Worm (Caenorhabditis elegans) whole organism, L2 larva: Measurements from ENCODE around the gene rml-1.

Experiments used
- C34F6.9 ChIP-seq: fragments of 150-350 bp; optimal IDR thresholded peaks from 2 replicates; lab custom pipeline; 2014; ENCODE audit warnings: missing biosample characterization, missing genetic modification characterization
- F13H6.1 ChIP-seq: sonication (generic microtip); optimal IDR thresholded peaks from 2 replicates; lab custom pipeline; 2016; ENCODE audit warnings: missing genetic modification characterization, missing compliant biosample characterization
- R02D3.7 ChIP-seq: fragments of 150-350 bp; optimal IDR thresholded peaks from 2 replicates; lab custom pipeline; 2014; ENCODE audit warnings: missing biosample characterization, missing genetic modification characterization
- Y55F3AM.14 ChIP-seq: fragments of 200-800 bp; sonication (Bioruptor generic); optimal IDR thresholded peaks from 2 replicates; lab custom pipeline; 2018; ENCODE audit warnings: mild to moderate bottlenecking, missing genetic modification characterization, missing compliant biosample characterization
- ZK546.5 ChIP-seq: sonication (generic microtip); optimal IDR thresholded peaks from 2 replicates; lab custom pipeline; 2017; ENCODE audit warnings: missing biosample characterization, missing genetic modification characterization
- alr-1 ChIP-seq: fragments of 150-350 bp; optimal IDR thresholded peaks from 2 replicates; lab custom pipeline; 2014; ENCODE audit warnings: missing biosample characterization, missing genetic modification characterization
- aly-2 ChIP-seq: fragments of 150-350 bp; optimal IDR thresholded peaks from 2 replicates; lab custom pipeline; 2014; ENCODE audit warnings: missing biosample characterization, missing genetic modification characterization
- ama-1 ChIP-seq: fragments of 150-350 bp; optimal IDR thresholded peaks from 2 replicates; lab custom pipeline; 2018; ENCODE audit warnings: inconsistent platforms
- blmp-1 ChIP-seq: sonication (generic microtip); optimal IDR thresholded peaks from 2 replicates; lab custom pipeline; 2017; ENCODE audit warnings: missing genetic modification characterization, mild to moderate bottlenecking, missing compliant biosample characterization, antibody characterized with exemption, moderate library complexity; ENCODE audit not compliant: insufficient read depth
- ceh-16 ChIP-seq: fragments of 150-350 bp; optimal IDR thresholded peaks from 2 replicates; lab custom pipeline; 2014; ENCODE audit warnings: missing biosample characterization, missing genetic modification characterization
- ceh-82 ChIP-seq: fragments of 150-350 bp; optimal IDR thresholded peaks from 2 replicates; lab custom pipeline; 2014; ENCODE audit warnings: missing biosample characterization, missing genetic modification characterization
- crh-2 ChIP-seq: sonication (generic microtip); optimal IDR thresholded peaks from 2 replicates; lab custom pipeline; 2017; ENCODE audit warnings: missing biosample characterization, missing genetic modification characterization
- dmd-4 ChIP-seq: sonication (generic microtip); optimal IDR thresholded peaks from 2 replicates; lab custom pipeline; 2017; ENCODE audit warnings: missing biosample characterization, missing genetic modification characterization
- egl-27 ChIP-seq: sonication (generic microtip); optimal IDR thresholded peaks from 3 replicates; lab custom pipeline; 2017; ENCODE audit warnings: missing biosample characterization, missing genetic modification reagents, missing genetic modification characterization
- elt-1 ChIP-seq: fragments of 150-350 bp; optimal IDR thresholded peaks from 2 replicates; lab custom pipeline; 2014; ENCODE audit warnings: missing biosample characterization, missing genetic modification characterization
- elt-3 ChIP-seq: sonication (generic microtip); optimal IDR thresholded peaks from 2 replicates; lab custom pipeline; 2017; ENCODE audit warnings: missing biosample characterization, missing genetic modification characterization
- fos-1 ChIP-seq: fragments of 150-350 bp; optimal IDR thresholded peaks from 2 replicates; lab custom pipeline; 2014; ENCODE audit warnings: missing biosample characterization, missing genetic modification characterization
- gmeb-1 ChIP-seq: fragments of 150-350 bp; optimal IDR thresholded peaks from 2 replicates; lab custom pipeline; 2014; ENCODE audit warnings: missing biosample characterization, missing genetic modification characterization
- lin-11 ChIP-seq: fragments of 150-350 bp; sonication (generic microtip); optimal IDR thresholded peaks from 2 replicates; lab custom pipeline; 2014; ENCODE audit warnings: missing biosample characterization, missing genetic modification characterization, inconsistent platforms, mixed read lengths
- lin-13 ChIP-seq: fragments of 150-350 bp; optimal IDR thresholded peaks from 2 replicates; lab custom pipeline; 2014; ENCODE audit warnings: missing biosample characterization, missing genetic modification reagents, missing genetic modification characterization
- lin-39 ChIP-seq: fragments of 150-350 bp; optimal IDR thresholded peaks from 2 replicates; lab custom pipeline; 2014; ENCODE audit warnings: missing biosample characterization, missing genetic modification reagents, missing genetic modification characterization
- lsy-2 ChIP-seq, 2 experiments: fragments of 150-350 bp in 1 of 2; sonication (generic microtip) in 1 of 2; optimal IDR thresholded peaks; 2 replicates each; lab custom pipeline; 2014 to 2017; ENCODE audit warnings: missing biosample characterization in 2 of 2, missing genetic modification characterization in 2 of 2
- mab-5 ChIP-seq: fragments of 150-350 bp; optimal IDR thresholded peaks from 2 replicates; lab custom pipeline; 2014; ENCODE audit warnings: missing biosample characterization, missing genetic modification characterization
- mbf-1 ChIP-seq: sonication (generic microtip); optimal IDR thresholded peaks from 2 replicates; lab custom pipeline; 2017; ENCODE audit warnings: missing biosample characterization, missing genetic modification characterization
- mdl-1 ChIP-seq, 2 experiments: fragments of 150-350 bp in 1 of 2; sonication (generic microtip) in 1 of 2; optimal IDR thresholded peaks; 2 replicates each; lab custom pipeline; 2017; ENCODE audit warnings: missing biosample characterization in 2 of 2, missing genetic modification characterization in 2 of 2
- nhr-10 ChIP-seq: sonication (generic microtip); optimal IDR thresholded peaks from 2 replicates; lab custom pipeline; 2017; ENCODE audit warnings: missing biosample characterization, missing genetic modification characterization
- nhr-11 ChIP-seq: fragments of 150-350 bp; optimal IDR thresholded peaks from 2 replicates; lab custom pipeline; 2014; ENCODE audit warnings: missing biosample characterization, missing genetic modification characterization
- nhr-12 ChIP-seq: fragments of 150-350 bp; optimal IDR thresholded peaks from 2 replicates; lab custom pipeline; 2014; ENCODE audit warnings: missing biosample characterization, missing genetic modification characterization
- nhr-129 ChIP-seq: fragments of 150-350 bp; optimal IDR thresholded peaks from 2 replicates; lab custom pipeline; 2014; ENCODE audit warnings: missing biosample characterization, missing genetic modification characterization
- nhr-21 ChIP-seq: fragments of 150-350 bp; optimal IDR thresholded peaks from 2 replicates; lab custom pipeline; 2014; ENCODE audit warnings: missing biosample characterization, missing genetic modification characterization
- nhr-23 ChIP-seq: fragments of 150-350 bp; optimal IDR thresholded peaks from 2 replicates; lab custom pipeline; 2014; ENCODE audit warnings: missing biosample characterization, missing genetic modification reagents, missing genetic modification characterization
- nhr-237 ChIP-seq: fragments of 150-350 bp; optimal IDR thresholded peaks from 2 replicates; lab custom pipeline; 2014; ENCODE audit warnings: missing biosample characterization, missing genetic modification characterization
- nhr-25 ChIP-seq: fragments of 150-350 bp; sonication (generic microtip); optimal IDR thresholded peaks from 3 replicates; lab custom pipeline; 2014; ENCODE audit warnings: missing biosample characterization, missing genetic modification characterization
- nhr-6 ChIP-seq: fragments of 150-350 bp; optimal IDR thresholded peaks from 2 replicates; lab custom pipeline; 2014; ENCODE audit warnings: missing biosample characterization, missing genetic modification characterization
- nhr-77 ChIP-seq: fragments of 150-350 bp; optimal IDR thresholded peaks from 2 replicates; lab custom pipeline; 2014; ENCODE audit warnings: missing biosample characterization, missing genetic modification characterization
- peb-1 ChIP-seq: fragments of 150-350 bp; optimal IDR thresholded peaks from 2 replicates; lab custom pipeline; 2014; ENCODE audit warnings: missing biosample characterization, missing genetic modification characterization
- sem-4 ChIP-seq: fragments of 150-350 bp; optimal IDR thresholded peaks from 2 replicates; lab custom pipeline; 2014; ENCODE audit warnings: missing biosample characterization, missing genetic modification reagents, missing genetic modification characterization
- skn-1 ChIP-seq: sonication (generic microtip); optimal IDR thresholded peaks from 2 replicates; lab custom pipeline; 2017; ENCODE audit warnings: missing biosample characterization, missing genetic modification characterization
- sma-3 ChIP-seq: sonication (generic microtip); optimal IDR thresholded peaks from 2 replicates; lab custom pipeline; 2016; ENCODE audit warnings: missing genetic modification reagents, missing genetic modification characterization, missing compliant biosample characterization
- sma-9 ChIP-seq, 2 experiments: fragments of 150-350 bp in 1 of 2; sonication (generic microtip) in 1 of 2; optimal IDR thresholded peaks; 2 replicates each; lab custom pipeline; 2014 to 2016; ENCODE audit warnings: missing genetic modification characterization in 2 of 2, mild to moderate bottlenecking in 1 of 2, missing biosample characterization in 1 of 2, missing compliant biosample characterization in 1 of 2, missing genetic modification reagents in 1 of 2, moderate library complexity in 1 of 2
- snpc-4 ChIP-seq: fragments of 150-350 bp; optimal IDR thresholded peaks from 2 replicates; lab custom pipeline; 2014; ENCODE audit warnings: missing biosample characterization, missing genetic modification characterization
- unc-39 ChIP-seq: fragments of 150-350 bp; optimal IDR thresholded peaks from 2 replicates; lab custom pipeline; 2014; ENCODE audit warnings: missing biosample characterization, missing genetic modification characterization
- unc-55 ChIP-seq: fragments of 150-350 bp; sonication (generic microtip); optimal IDR thresholded peaks from 3 replicates; lab custom pipeline; 2014; ENCODE audit warnings: missing biosample characterization, missing genetic modification reagents, missing genetic modification characterization
- unc-62 ChIP-seq: fragments of 150-350 bp; optimal IDR thresholded peaks from 2 replicates; lab custom pipeline; 2014; ENCODE audit warnings: missing biosample characterization, missing genetic modification reagents, missing genetic modification characterization
- zag-1 ChIP-seq: fragments of 150-350 bp; optimal IDR thresholded peaks from 2 replicates; lab custom pipeline; 2014; ENCODE audit warnings: missing biosample characterization, missing genetic modification characterization
- ztf-1 ChIP-seq: fragments of 200-800 bp; sonication (Bioruptor generic); conservative IDR thresholded peaks from 2 replicates; pipeline ENCODE4 v1.3.6; 2022; ENCODE audit warnings: missing genetic modification characterization, missing compliant biosample characterization
- ztf-11 ChIP-seq: sonication (generic microtip); optimal IDR thresholded peaks from 2 replicates; lab custom pipeline; 2017; ENCODE audit warnings: missing biosample characterization, missing genetic modification characterization
- ztf-4 ChIP-seq: fragments of 150-350 bp; optimal IDR thresholded peaks from 2 replicates; lab custom pipeline; 2014; ENCODE audit warnings: missing biosample characterization, missing genetic modification characterization

The rml-1 gene

DNA sequence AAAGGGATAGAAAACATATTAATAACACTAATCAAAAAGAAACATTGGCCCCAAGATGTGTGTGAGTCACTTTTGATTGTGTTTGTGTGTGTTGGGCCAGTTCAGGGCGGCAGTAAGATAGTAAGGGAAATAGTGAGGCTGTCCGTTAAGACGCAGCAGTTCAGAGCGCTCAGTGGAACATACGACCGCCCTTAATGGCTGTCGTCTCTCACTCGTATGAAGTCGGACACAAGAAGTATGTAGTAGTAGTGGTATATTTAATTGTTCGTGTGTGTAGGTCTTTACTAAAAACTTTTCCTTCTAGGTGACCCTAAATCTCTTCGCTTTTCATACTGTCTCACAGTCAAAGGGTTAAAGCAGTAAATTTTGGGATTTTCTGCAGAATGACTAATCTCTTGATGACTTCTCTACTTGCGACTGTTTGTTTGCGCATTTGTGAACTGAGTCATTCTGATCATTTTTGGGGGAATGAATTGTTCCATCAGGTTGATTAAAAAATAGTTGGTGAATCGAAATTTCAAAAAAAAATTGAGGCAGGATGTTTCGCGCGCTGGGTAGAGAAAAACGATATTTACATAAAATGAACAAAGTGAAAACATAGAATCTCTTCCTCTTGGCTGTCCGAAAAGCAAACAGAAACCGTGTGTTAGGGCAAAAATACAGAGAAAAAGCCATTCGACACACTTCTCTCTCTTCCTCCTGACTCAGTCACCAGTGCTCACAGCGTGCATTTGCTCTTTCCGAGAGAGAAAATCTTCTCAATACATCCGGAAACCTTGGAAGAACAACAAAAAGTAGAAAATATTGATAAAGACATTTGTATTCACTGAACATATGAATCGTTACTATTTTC is 4.4 kb downstream of the rml-1 start:
- TF ChIP-seq skn-1 (no peak), ceh-82 (tag; lab: Kevin White, UChicago) (no peak), nhr-10 (no peak), nhr-11 (tag; lab: Kevin White, UChicago) (no peak), gmeb-1 (tag; lab: Kevin White, UChicago) (no peak), R02D3.7 (tag; lab: Kevin White, UChicago) (no peak), nhr-25 (peak; percentile 53), fos-1 (tag; lab: Kevin White, UChicago) (peak; percentile 90), mbf-1 (tag; lab: Kevin White, UChicago) (no peak), unc-39 (tag; lab: Kevin White, UChicago) (no peak), elt-1 (no peak), nhr-129 (tag; lab: Kevin White, UChicago) (peak; percentile 54), nhr-77 (tag; lab: Kevin White, UChicago) (no peak), aly-2 (no peak), lin-39 (tag; lab: Kevin White, UChicago) (no peak), lin-11 (tag; lab: Kevin White, UChicago) (no peak), ztf-4 (tag; lab: Kevin White, UChicago) (no peak), sma-9 (GFP tag; optimal IDR thresholded peaks at IDR 0.05; lab: Kevin White, UChicago) (peak; percentile 10), sma-9 (tag; optimal IDR thresholded peaks at IDR 0.05; lab: Kevin White, UChicago) (no peak), zag-1 (tag; lab: Kevin White, UChicago) (no peak), nhr-21 (tag; lab: Kevin White, UChicago) (no peak), ama-1 (lab: Kevin White, UChicago) (no peak), ztf-1 (no peak), unc-62 (GFP tag; lab: Kevin White, UChicago) (no peak), mdl-1 (tag; optimal IDR thresholded peaks at IDR 0.05; lab: Kevin White, UChicago) (no peak), C34F6.9 (tag; lab: Kevin White, UChicago) (no peak), lsy-2 (tag; optimal IDR thresholded peaks at IDR 0.05; lab: Kevin White, UChicago) (peak in 1 of 2 experiments; percentile 1), nhr-237 (no peak), egl-27 (no peak), lin-13 (GFP tag; lab: Kevin White, UChicago) (no peak), Y55F3AM.14 (GFP tag; lab: Kevin White, UChicago) (peak; percentile 18), unc-55 (GFP tag; lab: Kevin White, UChicago) (no peak), ceh-16 (tag; lab: Kevin White, UChicago) (no peak), mab-5 (tag; lab: Kevin White, UChicago) (no peak), peb-1 (tag; lab: Kevin White, UChicago) (no peak), nhr-12 (tag; lab: Kevin White, UChicago) (no peak), sma-3 (GFP tag; lab: Kevin White, UChicago) (peak; percentile 47), dmd-4 (no peak), sem-4 (tag; lab: Kevin White, UChicago) (no peak), blmp-1 (tag; lab: Kevin White, UChicago) (peak; percentile 56), nhr-6 (no peak), ZK546.5 (tag; lab: Kevin White, UChicago) (no peak), snpc-4 (tag; lab: Kevin White, UChicago) (peak; percentile 46), alr-1 (no peak), elt-3 (tag; lab: Kevin White, UChicago) (no peak), crh-2 (tag; lab: Kevin White, UChicago) (peak; percentile 46), ztf-11 (tag; lab: Kevin White, UChicago) (no peak), F13H6.1 (tag; lab: Kevin White, UChicago) (peak; percentile 10), nhr-23 (tag; lab: Kevin White, UChicago) (no peak)
